Worm (Caenorhabditis elegans) whole organism, L4 larva: Measurements from ENCODE around the gene F58E6.8.
A peak's percentile ranks its signal among the peaks of the same experiment; 100 is the strongest.

ENCODE experiments used
- D1046.2 ChIP-seq: fragments of 200-800 bp; sonication (Bioruptor generic); IDR thresholded peaks from 2 replicates; pipeline ENCODE4 v1.3.6; 2022; ENCODE audit warnings: missing genetic modification characterization, missing compliant biosample characterization
- F10B5.3 ChIP-seq: sonication (generic microtip); optimal IDR thresholded peaks from 2 replicates; lab custom pipeline; 2016; ENCODE audit warnings: mild to moderate bottlenecking, missing genetic modification characterization, missing compliant biosample characterization
- F26F4.8 ChIP-seq: fragments of 200-800 bp; sonication (Bioruptor generic); conservative IDR thresholded peaks from 2 replicates; pipeline ENCODE4 v1.3.6; 2022; ENCODE audit warnings: missing genetic modification characterization, missing compliant biosample characterization
- R02D3.7 ChIP-seq: fragments of 150-350 bp; sonication (generic microtip); optimal IDR thresholded peaks from 3 replicates; lab custom pipeline; 2014; ENCODE audit warnings: missing biosample characterization, missing genetic modification characterization
- T20F7.1 ChIP-seq: fragments of 200-800 bp; sonication (Bioruptor generic); optimal IDR thresholded peaks from 2 replicates; lab custom pipeline; 2018; ENCODE audit warnings: mild to moderate bottlenecking, missing genetic modification characterization, missing compliant biosample characterization
- Y5F2A.4 ChIP-seq: fragments of 200-800 bp; sonication (Bioruptor generic); optimal IDR thresholded peaks from 2 replicates; lab custom pipeline; 2018; ENCODE audit warnings: mild to moderate bottlenecking, missing genetic modification characterization, missing compliant biosample characterization
- attf-4 ChIP-seq: sonication (generic microtip); optimal IDR thresholded peaks from 3 replicates; lab custom pipeline; 2017; ENCODE audit warnings: missing biosample characterization, missing genetic modification characterization
- ceh-44 ChIP-seq: fragments of 200-800 bp; sonication (Bioruptor generic); IDR thresholded peaks from 2 replicates; pipeline ENCODE4 v1.3.6; 2022; ENCODE audit warnings: missing genetic modification reagents, missing genetic modification characterization, missing compliant biosample characterization
- ceh-82 ChIP-seq: sonication (generic microtip); optimal IDR thresholded peaks from 2 replicates; lab custom pipeline; 2017; ENCODE audit warnings: missing biosample characterization, missing genetic modification characterization
- ctbp-1 ChIP-seq: fragments of 200-800 bp; sonication (Bioruptor generic); IDR thresholded peaks from 2 replicates; pipeline ENCODE4 v1.3.6; 2022; ENCODE audit warnings: missing genetic modification reagents, missing genetic modification characterization, missing compliant biosample characterization
- daf-12 ChIP-seq: fragments of 150-350 bp; optimal IDR thresholded peaks from 2 replicates; lab custom pipeline; 2014; ENCODE audit warnings: missing biosample characterization, missing genetic modification reagents, missing genetic modification characterization
- daf-19 ChIP-seq: fragments of 200-800 bp; sonication (Bioruptor generic); conservative IDR thresholded peaks from 2 replicates; pipeline ENCODE4 v1.3.6; 2022; ENCODE audit warnings: missing genetic modification characterization, missing compliant biosample characterization
- daf-8 ChIP-seq: fragments of 200-800 bp; sonication (Bioruptor generic); IDR thresholded peaks from 2 replicates; pipeline ENCODE4 v1.3.6; 2022; ENCODE audit warnings: missing genetic modification characterization, missing compliant biosample characterization
- egl-43 ChIP-seq: fragments of 200-800 bp; sonication (Bioruptor generic); IDR thresholded peaks from 2 replicates; pipeline ENCODE4 v1.3.6; 2022; ENCODE audit warnings: missing genetic modification reagents, missing genetic modification characterization, missing compliant biosample characterization
- hif-1 ChIP-seq, 2 experiments: sonication (generic microtip); optimal IDR thresholded peaks; 2 replicates each; lab custom pipeline; 2016 to 2017; ENCODE audit warnings: missing compliant biosample characterization in 2 of 2, missing genetic modification characterization in 2 of 2, missing genetic modification reagents in 2 of 2, missing genotype in 2 of 2, mild to moderate bottlenecking in 1 of 2
- hlh-30 ChIP-seq: sonication (generic microtip); optimal IDR thresholded peaks from 2 replicates; lab custom pipeline; 2017; ENCODE audit warnings: antibody characterized with exemption, mild to moderate bottlenecking, missing genetic modification characterization, missing compliant biosample characterization; ENCODE audit not compliant: insufficient read depth
- jun-1 ChIP-seq: fragments of 150-350 bp; optimal IDR thresholded peaks from 2 replicates; lab custom pipeline; 2014; ENCODE audit warnings: missing biosample characterization, missing genetic modification reagents, missing genetic modification characterization
- lin-13 ChIP-seq: fragments of 150-350 bp; optimal IDR thresholded peaks from 2 replicates; lab custom pipeline; 2014; ENCODE audit warnings: missing biosample characterization, missing genetic modification reagents, missing genetic modification characterization
- mdl-1 ChIP-seq, 2 experiments: fragments of 150-350 bp in 1 of 2; sonication (generic microtip) in 1 of 2; optimal IDR thresholded peaks; 2 replicates each; lab custom pipeline; 2014 to 2017; ENCODE audit warnings: missing biosample characterization in 2 of 2, missing genetic modification characterization in 2 of 2
- nhr-102 ChIP-seq: sonication (generic microtip); optimal IDR thresholded peaks from 2 replicates; lab custom pipeline; 2016; ENCODE audit warnings: mild to moderate bottlenecking, missing genetic modification characterization, moderate library complexity, missing compliant biosample characterization
- nhr-111 ChIP-seq: fragments of 200-800 bp; sonication (Bioruptor generic); optimal IDR thresholded peaks from 2 replicates; lab custom pipeline; 2018; ENCODE audit warnings: mild to moderate bottlenecking, missing genetic modification characterization, missing compliant biosample characterization
- nhr-28 ChIP-seq: fragments of 150-350 bp; optimal IDR thresholded peaks from 2 replicates; lab custom pipeline; 2014; ENCODE audit warnings: missing biosample characterization, missing genetic modification characterization
- nhr-42 ChIP-seq: fragments of 200-800 bp; sonication (Bioruptor generic); IDR thresholded peaks from 2 replicates; pipeline ENCODE4 v1.3.6; 2022; ENCODE audit warnings: missing genetic modification characterization, missing compliant biosample characterization
- nhr-48 ChIP-seq: sonication (generic microtip); optimal IDR thresholded peaks from 2 replicates; lab custom pipeline; 2016; ENCODE audit warnings: mild to moderate bottlenecking, missing genetic modification characterization, missing compliant biosample characterization
- nhr-6 ChIP-seq: fragments of 150-350 bp; optimal IDR thresholded peaks from 2 replicates; lab custom pipeline; 2014; ENCODE audit warnings: missing biosample characterization, missing genetic modification characterization
- pha-4 ChIP-seq, 2 experiments: fragments of 150-350 bp in 1 of 2; fragments of 200-800 bp in 1 of 2; sonication (Bioruptor generic) in 1 of 2; IDR thresholded peaks in 1 of 2; optimal IDR thresholded peaks in 1 of 2; 2 replicates each; pipeline versions ENCODE4 v1.3.6 to Lab custom; 2014 to 2022; ENCODE audit warnings: missing genetic modification characterization in 2 of 2, missing genetic modification reagents in 2 of 2, missing biosample characterization in 1 of 2, missing compliant biosample characterization in 1 of 2
- saeg-2 ChIP-seq: fragments of 200-800 bp; sonication (Bioruptor generic); IDR thresholded peaks from 2 replicates; pipeline ENCODE4 v1.3.6; 2022; ENCODE audit warnings: missing genetic modification reagents, missing genetic modification characterization, missing compliant biosample characterization
- sdz-12 ChIP-seq: fragments of 200-800 bp; sonication (Bioruptor generic); optimal IDR thresholded peaks from 2 replicates; lab custom pipeline; 2018; ENCODE audit warnings: mild to moderate bottlenecking, missing genetic modification characterization, missing compliant biosample characterization
- set-16 ChIP-seq: fragments of 200-800 bp; sonication (Bioruptor generic); IDR thresholded peaks from 2 replicates; pipeline ENCODE4 v1.3.6; 2022; ENCODE audit warnings: missing genetic modification reagents, missing genetic modification characterization, missing compliant biosample characterization
- snpc-4 ChIP-seq: fragments of 150-350 bp; optimal IDR thresholded peaks from 2 replicates; lab custom pipeline; 2014; ENCODE audit warnings: missing biosample characterization, missing genetic modification characterization
- tra-1 ChIP-seq: fragments of 200-800 bp; sonication (Bioruptor generic); IDR thresholded peaks from 2 replicates; pipeline ENCODE4 v1.3.6; 2022; ENCODE audit warnings: missing genetic modification reagents, missing genetic modification characterization, missing compliant biosample characterization
- unc-62 ChIP-seq, 3 experiments: fragments of 150-350 bp in 1 of 3; sonication (generic microtip); optimal IDR thresholded peaks in 2 of 3; peaks in 1 of 3; 1 replicate in 1 of 3; 2 replicates in 2 of 3; lab custom pipeline; 2014 to 2017; ENCODE audit warnings: missing biosample characterization in 3 of 3, missing genetic modification characterization in 3 of 3, missing genetic modification reagents in 3 of 3, missing genotype in 1 of 3
- zag-1 ChIP-seq: fragments of 150-350 bp; optimal IDR thresholded peaks from 2 replicates; lab custom pipeline; 2014; ENCODE audit warnings: missing biosample characterization, missing genetic modification characterization

The F58E6.8 gene

ce11 chrV:9782045-9782444 is 26.4 kb upstream of the F58E6.8 start:
- TF ChIP-seq ctbp-1 (GFP tag; lab: Robert Waterston, UW) (no peak), ceh-44 (GFP tag; lab: Robert Waterston, UW) (no peak), saeg-2 (GFP tag; lab: Robert Waterston, UW) (no peak), mdl-1 (tag; optimal IDR thresholded peaks at IDR 0.05; lab: Kevin White, UChicago) (no peak), unc-62 (GFP tag; optimal IDR thresholded peaks at IDR 0.05 in 1 of 2; lab: Kevin White, UChicago) (peak in 1 of 2 experiments; percentile 91), unc-62 (tag; optimal IDR thresholded peaks at IDR 0.05; lab: Kevin White, UChicago) (no peak)

- TF ChIP-seq pha-4 (GFP tag; IDR thresholded peaks at IDR 0.05; lab: Robert Waterston, UW) (no peak), pha-4 (tag; optimal IDR thresholded peaks at IDR 0.05; lab: Kevin White, UChicago) (no peak), D1046.2 (GFP tag; lab: Robert Waterston, UW) (no peak), lin-13 (no peak), nhr-48 (tag; lab: Kevin White, UChicago) (no peak), hlh-30 (no peak), zag-1 (tag; lab: Kevin White, UChicago) (no peak), Y5F2A.4 (GFP tag; lab: Kevin White, UChicago) (no peak), nhr-102 (no peak), daf-19 (GFP tag; lab: Robert Waterston, UW) (no peak), set-16 (GFP tag; lab: Robert Waterston, UW) (no peak), attf-4 (tag; lab: Kevin White, UChicago) (no peak), tra-1 (GFP tag; lab: Robert Waterston, UW) (no peak), nhr-111 (GFP tag; lab: Kevin White, UChicago) (no peak), nhr-28 (tag; lab: Kevin White, UChicago) (no peak), nhr-42 (GFP tag; lab: Robert Waterston, UW) (no peak), nhr-6 (tag; lab: Kevin White, UChicago) (no peak), F10B5.3 (no peak)
These were observed 23.8 kb upstream of the F58E6.8 start, which contains the start of gene F46B6.4 for ce11 chrV:9779418-9779817. F46B6.4 (minus strand) TSS chrV:9779518.

ce11 chrV:9777645-9778044 is 22.0 kb upstream of the F58E6.8 start, which contains the start of gene smg-4:
smg-4 (minus strand) TSS chrV:9777745.
- TF ChIP-seq nhr-28 (tag; lab: Kevin White, UChicago) (no peak), ceh-82 (tag; lab: Kevin White, UChicago) (no peak), T20F7.1 (GFP tag; lab: Kevin White, UChicago) (no peak), hif-1 (tag; optimal IDR thresholded peaks at IDR 0.05; lab: Kevin White, UChicago) (no peak), nhr-48 (tag; lab: Kevin White, UChicago) (no peak), tra-1 (GFP tag; lab: Robert Waterston, UW) (no peak), daf-12 (tag; lab: Kevin White, UChicago) (no peak), F26F4.8 (no peak)

- peak in 1 of 2 experiments; percentile 38 for TF ChIP-seq unc-62 (GFP tag; optimal IDR thresholded peaks at IDR 0.05 in 1 of 2; lab: Kevin White, UChicago)
- TF ChIP-seq unc-62 (tag; optimal IDR thresholded peaks at IDR 0.05; lab: Kevin White, UChicago) = no peak
- no peak for TF ChIP-seq daf-8 (GFP tag; lab: Robert Waterston, UW)
- TF ChIP-seq, all 104 proteins: peak for 1
These were observed 20.1 kb upstream of the F58E6.8 start, which contains the start of gene F46B6.12 for ce11 chrV:9775734-9776133. F46B6.12 (minus strand) TSS chrV:9775834.

- TF ChIP-seq F26F4.8 (no peak), ctbp-1 (GFP tag; lab: Robert Waterston, UW) (0 out of 2 replicates have a peak, but pooled peaks have one; percentile 40), jun-1 (no peak), sdz-12 (no peak), snpc-4 (tag; lab: Kevin White, UChicago) (no peak), R02D3.7 (no peak), egl-43 (GFP tag; lab: Robert Waterston, UW) (no peak), nhr-42 (GFP tag; lab: Robert Waterston, UW) (no peak)
These were observed 16.3 kb upstream of the F58E6.8 start, which contains the start of gene F46B6.2 for ce11 chrV:9771970-9772369. F46B6.2 (plus strand) TSS chrV:9772285.
